Worm (Caenorhabditis elegans) whole organism, late embryonic: ENCODE measurements around the gene col-83.
A peak's percentile ranks its signal among the peaks of the same experiment; 100 is the strongest.

ENCODE experiments used
- K02D7.2 ChIP-seq: sonication (generic microtip); optimal IDR thresholded peaks from 2 replicates; lab custom pipeline; 2017; ENCODE audit warnings: mild to moderate bottlenecking, missing genetic modification characterization, missing compliant biosample characterization
- K09A11.1 ChIP-seq: sonication (generic microtip); optimal IDR thresholded peaks from 2 replicates; lab custom pipeline; 2017; ENCODE audit warnings: antibody characterized with exemption, mild to moderate bottlenecking, missing genetic modification characterization, missing compliant biosample characterization; ENCODE audit not compliant: insufficient read depth
- T23F11.4 ChIP-seq: fragments of 200-800 bp; sonication (Bioruptor generic); optimal IDR thresholded peaks from 2 replicates; lab custom pipeline; 2018; ENCODE audit warnings: mild to moderate bottlenecking, missing genetic modification characterization, missing compliant biosample characterization
- ama-1 ChIP-seq: fragments of 150-350 bp; optimal IDR thresholded peaks from 2 replicates; lab custom pipeline; 2014
- ceh-14 ChIP-seq: sonication (generic microtip); optimal IDR thresholded peaks from 2 replicates; lab custom pipeline; 2016; ENCODE audit warnings: missing genotype, missing genetic modification characterization, missing compliant biosample characterization
- ceh-18 ChIP-seq: sonication (generic microtip); optimal IDR thresholded peaks from 2 replicates; lab custom pipeline; 2016; ENCODE audit warnings: missing genetic modification characterization, missing compliant biosample characterization
- ceh-19 ChIP-seq: fragments of 200-800 bp; sonication (Bioruptor generic); optimal IDR thresholded peaks from 2 replicates; lab custom pipeline; 2018; ENCODE audit warnings: mild to moderate bottlenecking, missing genetic modification characterization, missing compliant biosample characterization
- ceh-2 ChIP-seq: sonication (generic microtip); optimal IDR thresholded peaks from 2 replicates; lab custom pipeline; 2016; ENCODE audit warnings: missing genotype, missing genetic modification characterization, missing compliant biosample characterization
- ceh-22 ChIP-seq: sonication (generic microtip); optimal IDR thresholded peaks from 2 replicates; lab custom pipeline; 2017; ENCODE audit warnings: missing biosample characterization, missing genetic modification characterization
- ceh-30 ChIP-seq: fragments of 150-350 bp; optimal IDR thresholded peaks from 2 replicates; lab custom pipeline; 2014; ENCODE audit warnings: missing biosample characterization, missing genetic modification characterization
- ceh-31 ChIP-seq: sonication (generic microtip); optimal IDR thresholded peaks from 2 replicates; lab custom pipeline; 2016; ENCODE audit warnings: missing genetic modification characterization, missing compliant biosample characterization
- ceh-34 ChIP-seq: sonication (generic microtip); optimal IDR thresholded peaks from 2 replicates; lab custom pipeline; 2016; ENCODE audit warnings: mild to moderate bottlenecking, missing genetic modification characterization, missing compliant biosample characterization
- ceh-6 ChIP-seq: fragments of 200-800 bp; sonication (Bioruptor generic); optimal IDR thresholded peaks from 2 replicates; lab custom pipeline; 2018; ENCODE audit warnings: mild to moderate bottlenecking, missing genetic modification characterization, missing compliant biosample characterization
- che-1 ChIP-seq: sonication (generic microtip); optimal IDR thresholded peaks from 2 replicates; lab custom pipeline; 2016; ENCODE audit warnings: mild to moderate bottlenecking, missing genetic modification characterization, missing compliant biosample characterization
- dmd-4 ChIP-seq: sonication (generic microtip); optimal IDR thresholded peaks from 2 replicates; lab custom pipeline; 2016; ENCODE audit warnings: borderline replicate concordance, missing genetic modification characterization, missing compliant biosample characterization
- dve-1 ChIP-seq: sonication (generic microtip); optimal IDR thresholded peaks from 2 replicates; lab custom pipeline; 2017; ENCODE audit warnings: antibody characterized with exemption, mild to moderate bottlenecking, missing genetic modification characterization, missing compliant biosample characterization
- elt-4 ChIP-seq: sonication (generic microtip); optimal IDR thresholded peaks from 2 replicates; lab custom pipeline; 2016; ENCODE audit warnings: missing genetic modification characterization, missing compliant biosample characterization
- ets-4 ChIP-seq: sonication (generic microtip); optimal IDR thresholded peaks from 2 replicates; lab custom pipeline; 2016; ENCODE audit warnings: missing genetic modification characterization, missing compliant biosample characterization
- fkh-10 ChIP-seq: fragments of 150-350 bp; optimal IDR thresholded peaks from 2 replicates; lab custom pipeline; 2014; ENCODE audit warnings: missing biosample characterization, missing genetic modification reagents, missing genetic modification characterization
- gmeb-2 ChIP-seq: sonication (generic microtip); optimal IDR thresholded peaks from 2 replicates; lab custom pipeline; 2016; ENCODE audit warnings: missing genetic modification characterization, inconsistent platforms, missing compliant biosample characterization
- hlh-15 ChIP-seq: sonication (generic microtip); optimal IDR thresholded peaks from 2 replicates; lab custom pipeline; 2016; ENCODE audit warnings: missing genetic modification characterization, missing compliant biosample characterization
- hlh-6 ChIP-seq: sonication (generic microtip); optimal IDR thresholded peaks from 2 replicates; lab custom pipeline; 2016; ENCODE audit warnings: missing genotype, missing genetic modification characterization, missing compliant biosample characterization
- hlh-8 ChIP-seq: sonication (generic microtip); optimal IDR thresholded peaks from 2 replicates; lab custom pipeline; 2016; ENCODE audit warnings: missing genotype, missing genetic modification characterization, missing compliant biosample characterization
- lin-11 ChIP-seq: fragments of 200-800 bp; sonication (Bioruptor generic); optimal IDR thresholded peaks from 2 replicates; lab custom pipeline; 2018; ENCODE audit warnings: mild to moderate bottlenecking, missing genetic modification characterization, missing compliant biosample characterization
- madf-2 ChIP-seq: sonication (generic microtip); optimal IDR thresholded peaks from 2 replicates; lab custom pipeline; 2017; ENCODE audit warnings: missing genetic modification characterization, missing compliant biosample characterization
- mec-3 ChIP-seq: sonication (generic microtip); optimal IDR thresholded peaks from 2 replicates; lab custom pipeline; 2016; ENCODE audit warnings: borderline replicate concordance, missing genetic modification characterization, missing compliant biosample characterization
- odd-2 ChIP-seq: sonication (generic microtip); optimal IDR thresholded peaks from 2 replicates; lab custom pipeline; 2017; ENCODE audit warnings: antibody characterized with exemption, mild to moderate bottlenecking, missing genetic modification characterization, missing compliant biosample characterization
- pag-3 ChIP-seq: sonication (generic microtip); optimal IDR thresholded peaks from 2 replicates; lab custom pipeline; 2016; ENCODE audit warnings: missing compliant biosample characterization, missing genetic modification characterization, borderline replicate concordance
- pax-1 ChIP-seq: fragments of 150-350 bp; optimal IDR thresholded peaks from 2 replicates; lab custom pipeline; 2014; ENCODE audit warnings: missing biosample characterization, missing genetic modification characterization
- pha-4 ChIP-seq: fragments of 150-350 bp; optimal IDR thresholded peaks from 2 replicates; lab custom pipeline; 2018; ENCODE audit warnings: missing biosample characterization, missing genetic modification reagents, missing genetic modification characterization
- pqm-1 ChIP-seq: sonication (generic microtip); optimal IDR thresholded peaks from 2 replicates; lab custom pipeline; 2016; ENCODE audit warnings: missing genetic modification characterization, missing compliant biosample characterization
- pros-1 ChIP-seq: fragments of 150-350 bp; optimal IDR thresholded peaks from 2 replicates; lab custom pipeline; 2014; ENCODE audit warnings: missing biosample characterization, missing genetic modification reagents, missing genetic modification characterization
- ref-2 ChIP-seq: sonication (generic microtip); optimal IDR thresholded peaks from 2 replicates; lab custom pipeline; 2016; ENCODE audit warnings: missing genetic modification characterization, missing compliant biosample characterization
- sox-2 ChIP-seq: fragments of 200-800 bp; sonication (Bioruptor generic); IDR thresholded peaks from 2 replicates; pipeline ENCODE4 v1.3.6; 2022; ENCODE audit warnings: missing genetic modification reagents, missing genetic modification characterization, missing compliant biosample characterization
- tbx-2 ChIP-seq: sonication (generic microtip); optimal IDR thresholded peaks from 2 replicates; lab custom pipeline; 2016; ENCODE audit warnings: missing genetic modification characterization, missing compliant biosample characterization
- unc-42 ChIP-seq: sonication (generic microtip); optimal IDR thresholded peaks from 2 replicates; lab custom pipeline; 2016; ENCODE audit warnings: missing genotype, missing genetic modification characterization, missing compliant biosample characterization
- unc-55 ChIP-seq: sonication (generic microtip); optimal IDR thresholded peaks from 2 replicates; lab custom pipeline; 2017; ENCODE audit warnings: missing biosample characterization, missing genetic modification reagents, missing genetic modification characterization
- zip-5 ChIP-seq: sonication (generic microtip); optimal IDR thresholded peaks from 2 replicates; lab custom pipeline; 2016; ENCODE audit warnings: missing genetic modification characterization, missing compliant biosample characterization

col-83 gene

DNA sequence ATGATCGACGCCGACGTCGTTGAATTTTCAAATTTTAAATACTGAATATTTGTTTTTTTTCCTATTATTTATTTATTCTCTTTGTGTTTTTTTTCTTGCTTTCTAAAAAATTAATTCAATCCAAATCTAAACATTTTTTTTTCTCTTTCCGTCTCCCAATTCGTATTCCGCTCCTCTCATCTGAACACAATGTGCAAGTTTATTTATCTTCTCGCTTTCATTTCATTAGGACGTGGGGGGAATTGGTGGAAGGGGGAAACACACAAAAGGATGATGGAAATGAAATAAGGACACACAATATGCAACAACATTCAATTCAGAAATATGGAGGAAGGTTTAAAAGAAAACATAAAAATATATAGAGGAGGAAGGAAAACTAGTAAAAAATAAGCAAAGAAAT is 18.0 kb downstream of the col-83 start:
- TF ChIP-seq unc-42 (peak; percentile 48), hlh-8 (tag; lab: Kevin White, UChicago) (no peak)

DNA sequence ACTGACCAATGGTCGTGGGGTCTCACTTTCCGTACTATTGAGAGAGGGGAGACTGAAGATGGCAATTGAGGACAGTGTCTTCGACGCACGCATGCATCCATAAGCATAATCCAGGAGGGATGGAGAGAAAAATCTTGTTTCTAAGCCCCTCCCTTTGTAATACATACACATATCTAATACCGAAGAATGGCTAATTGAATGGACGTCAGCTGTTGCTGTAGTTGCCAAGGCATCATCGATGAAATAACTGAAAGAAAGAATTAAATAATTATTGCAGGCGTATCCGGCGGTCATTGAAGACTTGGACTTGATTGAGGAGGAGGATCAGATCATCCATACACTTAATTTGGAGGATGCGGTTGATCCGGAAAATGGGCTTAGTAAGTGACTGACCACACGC is 20.2 kb downstream of the col-83 start, which contains the start of gene F33A8.7:
F33A8.7 (minus strand) TSS at position 101 of the 400 bp plus-strand sequence.
- TF ChIP-seq ceh-31 (tag; lab: Kevin White, UChicago): peak; percentile 42
- TF ChIP-seq ceh-6 (GFP tag; lab: Kevin White, UChicago): no peak
- TF ChIP-seq ceh-19: no peak

DNA sequence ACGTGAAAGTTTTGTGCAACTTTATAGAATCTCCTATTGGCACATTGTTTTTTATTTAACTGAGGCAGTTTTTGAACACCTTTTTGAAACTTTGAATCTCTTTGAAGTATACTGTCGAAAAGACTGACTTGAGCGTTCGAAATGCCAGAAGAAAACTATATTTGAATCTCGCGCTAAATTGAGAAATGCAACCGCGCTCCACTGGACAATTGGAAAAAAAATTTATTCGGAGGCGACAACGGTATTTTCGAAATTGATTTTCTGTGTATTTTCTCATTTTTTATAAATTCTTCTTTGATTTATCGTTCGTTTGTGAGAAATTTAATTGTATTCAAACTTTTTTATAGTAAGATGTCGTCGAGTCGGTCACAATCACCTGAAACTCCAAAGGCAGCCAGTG is 23.7 kb downstream of the col-83 start, which contains the start of gene let-858:
let-858 (plus strand) TSS at position 348 of the 400 bp plus-strand sequence.
- peak; percentile 13 for TF ChIP-seq ref-2
- no peak for TF ChIP-seq ets-4 (tag; lab: Kevin White, UChicago)
- TF ChIP-seq tbx-2 (tag; lab: Kevin White, UChicago): no peak
- TF ChIP-seq pqm-1 (tag; lab: Kevin White, UChicago): no peak
- TF ChIP-seq sox-2 (GFP tag; lab: Robert Waterston, UW): no peak
- TF ChIP-seq pag-3 (tag; lab: Kevin White, UChicago): no peak
- TF ChIP-seq gmeb-2: no peak
- no peak for TF ChIP-seq unc-55 (GFP tag; lab: Kevin White, UChicago)
- no peak for TF ChIP-seq ceh-34 (tag; lab: Kevin White, UChicago)
- TF ChIP-seq K09A11.1 (tag; lab: Kevin White, UChicago): no peak
- TF ChIP-seq unc-42: peak; percentile 19
- no peak for TF ChIP-seq ama-1 (lab: Kevin White, UChicago)

ce11 chrII:11020707-11021106 is 25.1 kb downstream of the col-83 start:
- TF ChIP-seq madf-2 (no peak), pros-1 (tag; lab: Kevin White, UChicago) (no peak), ceh-18 (tag; lab: Kevin White, UChicago) (no peak), K02D7.2 (tag; lab: Kevin White, UChicago) (no peak), T23F11.4 (no peak), mec-3 (tag; lab: Kevin White, UChicago) (no peak), dmd-4 (tag; lab: Kevin White, UChicago) (no peak), K09A11.1 (tag; lab: Kevin White, UChicago) (no peak), odd-2 (no peak), zip-5 (tag; lab: Kevin White, UChicago) (no peak)

- TF ChIP-seq ceh-34 (tag; lab: Kevin White, UChicago) (no peak), ceh-31 (tag; lab: Kevin White, UChicago) (no peak), hlh-8 (tag; lab: Kevin White, UChicago) (no peak)
These were observed 28.9 kb downstream of the col-83 start for ce11 chrII:11016884-11017283.

ce11 chrII:11016835-11016883 is 29.1 kb downstream of the col-83 start, which contains the start of gene ram-2:
ram-2 (minus strand) TSS chrII:11016881.
- TF ChIP-seq hlh-15 (tag; lab: Kevin White, UChicago) (no peak), ceh-2 (tag; lab: Kevin White, UChicago) (no peak), che-1 (tag; lab: Kevin White, UChicago) (no peak), fkh-10 (GFP tag; lab: Kevin White, UChicago) (no peak), ceh-22 (tag; lab: Kevin White, UChicago) (no peak), elt-4 (no peak), ceh-14 (tag; lab: Kevin White, UChicago) (no peak), lin-11 (tag; lab: Kevin White, UChicago) (no peak), dve-1 (no peak), ceh-30 (no peak), odd-2 (no peak), hlh-6 (tag; lab: Kevin White, UChicago) (no peak), pax-1 (no peak), pha-4 (tag; lab: Kevin White, UChicago) (no peak), pag-3 (tag; lab: Kevin White, UChicago) (no peak), dmd-4 (tag; lab: Kevin White, UChicago) (no peak), unc-55 (GFP tag; lab: Kevin White, UChicago) (no peak)
